Worm (Caenorhabditis elegans) whole organism, mixed stage, embryonic: Measurements from ENCODE around the gene ugt-20.

ENCODE experiments used
- blmp-1 ChIP-seq: fragments of 150-350 bp; optimal IDR thresholded peaks from 2 replicates; lab custom pipeline; 2014; ENCODE audit warnings: missing biosample characterization, missing genetic modification characterization
- ces-1 ChIP-seq: fragments of 150-350 bp; optimal IDR thresholded peaks from 2 replicates; lab custom pipeline; 2014; ENCODE audit warnings: missing biosample characterization, missing genetic modification reagents, missing genetic modification characterization
- hlh-1 ChIP-seq: fragments of 150-350 bp; optimal IDR thresholded peaks from 2 replicates; lab custom pipeline; 2014; ENCODE audit warnings: missing biosample characterization, missing genetic modification reagents, missing genetic modification characterization
- lsy-2 ChIP-seq: fragments of 150-350 bp; optimal IDR thresholded peaks from 2 replicates; lab custom pipeline; 2014; ENCODE audit warnings: missing biosample characterization, missing genetic modification characterization
- nhr-76 ChIP-seq: sonication (generic microtip); optimal IDR thresholded peaks from 2 replicates; lab custom pipeline; 2017; ENCODE audit warnings: missing biosample characterization, missing genetic modification characterization
- snpc-4 ChIP-seq: fragments of 150-350 bp; optimal IDR thresholded peaks from 2 replicates; lab custom pipeline; 2014; ENCODE audit warnings: missing biosample characterization, missing genetic modification characterization
- unc-62 ChIP-seq: fragments of 150-350 bp; optimal IDR thresholded peaks from 2 replicates; lab custom pipeline; 2014; ENCODE audit warnings: missing biosample characterization, missing genetic modification reagents, missing genetic modification characterization
- ztf-11 ChIP-seq: fragments of 150-350 bp; optimal IDR thresholded peaks from 2 replicates; lab custom pipeline; 2014; ENCODE audit warnings: missing biosample characterization, missing genetic modification characterization

DNA sequence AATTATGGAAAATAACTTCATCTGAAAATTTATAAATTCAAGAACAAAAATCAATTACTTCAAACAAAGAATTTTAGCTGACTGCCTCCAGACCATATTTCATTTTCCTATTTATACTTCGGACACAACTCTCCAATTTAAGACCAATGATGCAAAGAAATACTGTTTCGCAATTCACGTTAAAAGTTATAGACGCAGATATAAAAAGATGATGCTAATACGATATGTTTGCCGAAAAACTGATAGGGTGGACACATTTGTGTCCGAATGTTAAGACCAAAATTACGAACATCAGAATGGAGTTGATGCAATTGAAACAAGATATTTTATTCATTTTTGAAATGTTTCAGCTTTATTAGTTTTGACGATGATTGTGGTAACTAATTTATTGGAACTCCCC lies 3.5 kb downstream of the ugt-20 start, which contains the start of gene ugt-19:
- TF ChIP-seq ces-1 (GFP tag; lab: Kevin White, UChicago) (no peak), ztf-11 (tag; lab: Kevin White, UChicago) (no peak), hlh-1 (tag; lab: Kevin White, UChicago) (no peak), blmp-1 (no peak), snpc-4 (tag; lab: Kevin White, UChicago) (no peak), lsy-2 (no peak), unc-62 (GFP tag; lab: Kevin White, UChicago) (no peak), nhr-76 (tag; lab: Kevin White, UChicago) (no peak)
